Worm (Caenorhabditis elegans): ENCODE results near the gene atf-2.

atf-2 gene

DNA sequence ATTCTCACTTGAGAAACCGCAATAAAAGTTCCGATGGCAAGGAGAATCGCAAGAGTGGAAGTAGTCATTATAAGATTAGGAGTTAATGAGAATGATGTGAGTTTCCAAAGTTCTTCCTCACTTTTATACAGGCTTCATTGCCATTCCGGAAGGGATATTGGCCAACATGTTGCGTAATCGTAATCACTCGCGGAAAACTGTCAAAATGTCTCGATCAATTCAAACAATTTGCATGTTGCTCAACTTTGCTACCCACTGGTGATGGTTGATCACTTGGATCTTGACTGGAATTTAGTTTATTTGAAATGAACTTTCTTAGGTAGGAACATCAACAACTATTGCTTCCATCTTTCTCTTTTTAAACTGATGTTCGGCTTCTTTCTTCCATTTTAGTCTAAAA, 14.3 kb upstream of the atf-2 start, which contains the start of gene idpb-4:
Gene idpb-4 (minus strand): TSS at position 101 of the 400 bp plus-strand sequence.
- TF ChIP-seq unc-62 (GFP tag; optimal IDR thresholded peaks at IDR 0.05): no peak

DNA sequence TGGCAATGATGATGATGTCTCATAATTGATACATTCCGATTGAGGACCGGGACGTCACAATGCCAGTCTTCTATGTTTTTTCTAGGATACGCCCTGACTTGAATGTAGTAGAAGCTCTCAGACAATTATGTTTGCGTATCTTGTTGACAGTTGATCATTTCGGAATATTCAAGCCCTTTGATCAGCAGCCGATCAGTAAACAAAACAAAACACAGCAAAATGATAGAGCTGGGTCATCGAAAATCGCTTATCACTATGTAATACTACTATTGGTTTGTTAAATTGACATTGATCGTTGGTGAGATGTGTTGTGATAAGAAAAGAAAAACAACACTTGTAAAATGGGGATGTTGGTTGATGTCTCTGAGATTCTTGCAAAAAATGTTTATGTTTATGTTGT, 13.5 kb upstream of the atf-2 start:
- no peak for TF ChIP-seq unc-62 (GFP tag; optimal IDR thresholded peaks at IDR 0.05)

- TF ChIP-seq unc-62 (GFP tag; optimal IDR thresholded peaks at IDR 0.05): no peak
Measured at ce11 chrII:8738955-8739354, 12.8 kb upstream of the atf-2 start.

ce11 chrII:8740326-8740949, 11.3 kb upstream of the atf-2 start:
- TF ChIP-seq unc-62 (GFP tag; optimal IDR thresholded peaks at IDR 0.05): no peak

ce11 chrII:8741277-8741676, 10.5 kb upstream of the atf-2 start:
- TF ChIP-seq unc-62 (GFP tag; optimal IDR thresholded peaks at IDR 0.05): no peak

DNA sequence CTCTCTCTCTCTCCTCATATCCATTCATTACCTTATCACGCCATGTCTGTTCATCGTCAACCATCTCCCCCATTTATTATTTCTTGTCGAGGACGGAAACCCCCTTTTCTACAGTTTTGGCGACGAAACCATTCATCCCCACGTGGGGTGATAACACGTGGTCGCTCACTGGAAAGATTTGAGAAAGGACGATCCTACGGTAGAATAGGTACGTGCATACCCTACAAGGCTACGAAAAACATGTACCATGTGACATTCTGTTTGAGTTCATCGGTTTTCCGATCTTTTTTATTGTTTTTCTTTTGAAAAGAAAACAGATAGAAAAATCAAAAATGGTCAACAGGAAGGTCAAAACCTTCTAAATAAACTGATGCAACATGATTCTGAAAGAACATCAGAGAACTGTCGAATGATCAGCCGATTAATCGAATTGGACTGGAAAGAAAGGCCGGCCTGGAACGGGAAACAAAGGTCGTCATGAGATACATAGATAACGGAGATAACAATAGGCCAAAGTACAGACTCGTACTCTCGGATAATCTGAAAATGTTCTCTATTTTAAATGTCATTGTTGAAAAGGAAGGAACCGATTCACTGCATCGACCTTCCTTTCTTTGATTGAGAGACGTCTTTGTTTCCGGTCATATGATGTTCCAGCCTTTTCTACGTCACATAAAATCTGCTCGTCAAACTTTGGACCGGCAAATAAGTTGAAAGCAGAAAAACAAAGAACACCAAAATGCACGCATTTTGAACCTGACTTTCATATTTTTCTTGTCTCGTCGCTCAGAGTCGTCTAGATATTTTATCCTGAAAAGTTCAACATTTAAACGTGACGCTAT, 9.6 kb upstream of the atf-2 start:
- TF ChIP-seq unc-62 (GFP tag; optimal IDR thresholded peaks at IDR 0.05): no peak

DNA sequence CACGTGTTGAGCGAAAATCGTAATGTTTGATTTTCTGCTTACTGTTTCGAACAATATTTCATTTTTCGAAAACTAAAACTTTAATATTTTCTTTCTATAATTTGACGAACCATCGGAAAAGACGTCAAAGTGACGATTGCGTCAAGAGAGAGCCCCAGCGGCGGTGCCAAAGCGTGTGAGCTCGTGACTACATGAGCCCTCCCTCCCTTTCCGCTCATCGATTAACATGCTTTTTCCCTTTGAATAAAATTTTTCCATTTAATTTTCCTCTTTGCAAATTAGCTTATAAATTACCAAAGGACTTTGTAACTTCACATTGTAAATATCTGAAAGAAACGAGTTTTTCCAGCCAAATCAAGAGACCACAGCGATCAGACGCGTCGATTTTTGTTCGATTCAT, 8.8 kb upstream of the atf-2 start:
- TF ChIP-seq unc-62 (GFP tag; optimal IDR thresholded peaks at IDR 0.05): no peak

- TF ChIP-seq unc-62 (GFP tag; optimal IDR thresholded peaks at IDR 0.05): no peak
Measured at ce11 chrII:8743379-8744173, 8.2 kb upstream of the atf-2 start, which contains the start of gene mak-1. mak-1 (plus strand) TSS chrII:8744071.

ce11 chrII:8744555-8745448, 7.0 kb upstream of the atf-2 start:
- TF ChIP-seq unc-62 (GFP tag; optimal IDR thresholded peaks at IDR 0.05): no peak

DNA sequence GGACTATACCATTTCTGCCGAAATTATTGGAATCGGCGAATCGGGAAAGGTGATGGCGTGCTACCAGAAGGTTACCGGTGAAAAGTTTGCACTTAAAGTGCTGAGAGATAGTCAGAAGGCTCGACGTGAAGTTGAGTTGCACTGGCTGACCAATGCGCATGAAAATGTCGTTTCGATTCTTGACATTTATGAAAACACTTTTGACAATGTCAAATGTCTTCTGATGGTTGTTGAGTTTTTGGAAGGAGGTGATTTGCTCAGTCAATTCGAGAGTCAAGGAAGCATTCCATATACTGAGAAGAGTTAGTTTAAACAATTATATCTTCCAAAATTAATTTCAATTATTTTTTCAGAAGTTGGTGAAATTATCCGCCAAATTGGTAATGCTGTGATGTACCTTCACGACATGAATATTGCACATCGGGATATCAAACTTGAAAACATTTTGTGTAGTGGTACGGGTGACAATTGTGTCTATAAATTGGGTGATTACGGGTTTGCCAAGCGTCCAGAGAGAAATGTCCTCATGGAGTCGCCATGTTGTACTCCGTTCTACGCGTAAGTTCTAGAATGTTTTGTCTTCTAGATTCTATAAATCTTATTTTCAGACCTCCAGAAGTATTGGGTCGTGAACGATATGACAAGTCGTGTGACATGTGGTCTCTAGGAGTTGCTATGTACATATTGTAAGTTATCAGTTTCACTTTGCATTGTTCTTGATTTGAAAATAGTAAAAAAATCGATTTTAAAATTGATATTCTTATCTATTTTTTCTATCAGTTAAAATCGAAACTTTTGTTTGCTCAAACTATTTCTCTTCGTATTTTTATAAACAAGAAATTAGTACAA, 6.1 kb upstream of the atf-2 start:
- TF ChIP-seq unc-62 (GFP tag; optimal IDR thresholded peaks at IDR 0.05): no peak

DNA sequence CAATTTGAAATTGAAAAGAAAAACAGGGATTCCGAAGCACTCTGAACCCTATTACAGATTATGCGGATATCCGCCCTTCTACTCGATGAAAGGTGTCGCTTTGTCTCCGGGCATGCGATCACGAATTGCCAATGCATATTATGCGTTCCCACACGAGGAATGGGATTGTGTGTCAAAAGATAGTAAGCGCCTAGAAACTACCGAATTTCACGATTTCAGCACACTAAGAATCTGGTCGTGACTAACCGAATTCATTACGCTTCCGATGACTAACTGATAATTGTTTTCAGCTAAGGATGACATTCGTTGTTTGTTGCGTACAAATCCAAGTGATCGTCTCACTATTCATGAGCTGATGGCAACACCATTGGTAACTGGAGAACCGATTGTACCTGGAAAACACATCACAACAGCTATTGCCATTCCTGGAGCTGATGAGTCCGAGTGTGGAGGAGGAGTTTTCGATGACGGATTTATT, 5.4 kb upstream of the atf-2 start:
- TF ChIP-seq unc-62 (GFP tag; optimal IDR thresholded peaks at IDR 0.05): no peak

ce11 chrII:8747246-8747938, 4.4 kb upstream of the atf-2 start:
- TF ChIP-seq unc-62 (GFP tag; optimal IDR thresholded peaks at IDR 0.05): no peak

ce11 chrII:8747939-8748352, 3.8 kb upstream of the atf-2 start:
- no peak for TF ChIP-seq unc-62 (GFP tag; optimal IDR thresholded peaks at IDR 0.05)

ce11 chrII:8748638-8749037, 3.1 kb upstream of the atf-2 start:
- TF ChIP-seq unc-62 (GFP tag; optimal IDR thresholded peaks at IDR 0.05): no peak

Measured in whole organism, dauer.